Worm (Caenorhabditis elegans): Measurements from ENCODE around the gene T19D12.4.

ce11 chrII:6649026-6649425 is 18.1 kb downstream of the T19D12.4 start, which contains the start of gene oig-8:
- TF ChIP-seq blmp-1 (tag; optimal IDR thresholded peaks at IDR 0.05; ENCODE audit: insufficient read depth) (no peak), lin-13 (GFP tag; optimal IDR thresholded peaks at IDR 0.05) (no peak), sem-4 (tag; optimal IDR thresholded peaks at IDR 0.05) (no peak), ztf-4 (tag; optimal IDR thresholded peaks at IDR 0.05) (no peak), lin-39 (tag; optimal IDR thresholded peaks at IDR 0.05) (no peak)

All from whole organism, L2 larva.